Worm (Caenorhabditis elegans) whole organism, L2 larva: ENCODE data around the gene F35C5.12.

Experiments
- aly-2 ChIP-seq: fragments of 150-350 bp; optimal IDR thresholded peaks from 2 replicates; lab custom pipeline; 2014; ENCODE audit warnings: missing biosample characterization, missing genetic modification characterization
- lin-11 ChIP-seq: fragments of 150-350 bp; sonication (generic microtip); optimal IDR thresholded peaks from 2 replicates; lab custom pipeline; 2014; ENCODE audit warnings: missing biosample characterization, missing genetic modification characterization, inconsistent platforms, mixed read lengths
- unc-62 ChIP-seq: fragments of 150-350 bp; optimal IDR thresholded peaks from 2 replicates; lab custom pipeline; 2014; ENCODE audit warnings: missing biosample characterization, missing genetic modification reagents, missing genetic modification characterization

DNA sequence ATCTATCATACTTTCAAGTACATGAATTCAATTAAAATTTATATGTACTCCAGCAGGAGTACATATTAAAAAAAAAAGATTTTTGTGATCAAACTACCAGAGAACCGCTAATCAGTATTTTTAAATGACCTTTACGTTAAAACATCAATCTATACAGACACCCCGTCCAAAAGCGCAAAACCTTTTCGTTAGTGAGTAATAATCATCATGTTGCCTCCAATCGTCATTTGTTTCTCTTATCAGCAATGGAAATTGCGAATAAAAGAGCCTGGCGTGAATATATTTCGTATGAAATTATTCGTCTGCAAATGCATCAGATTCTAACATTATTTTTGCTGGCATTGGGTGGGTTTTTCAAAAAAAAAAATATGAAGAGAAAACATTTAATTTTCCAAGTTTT is 10.2 kb downstream of the F35C5.12 start, which contains the start of gene clec-66:
- no peak for TF ChIP-seq lin-11 (tag; lab: Kevin White, UChicago)
- TF ChIP-seq unc-62 = no peak
- TF ChIP-seq aly-2 (tag; lab: Kevin White, UChicago) = no peak
